Fruit fly (Drosophila melanogaster): ENCODE measurements around the gene CG43342.

The CG43342 gene

dm6 chr3R:22342151-22342550 lies 39.0 kb upstream of the CG43342 start, which contains the start of gene CG5386:
CG5386 (minus strand) TSS chr3R:22342251.
- TF ChIP-seq Snoo (tag; optimal IDR thresholded peaks at IDR 0.05) (no peak), fd96Ca (GFP tag; IDR thresholded peaks at IDR 0.05) (no peak), Ets98B (GFP tag; IDR thresholded peaks at IDR 0.05) (no peak), CG13204 (GFP tag; optimal IDR thresholded peaks at IDR 0.05) (no peak), CG34367 (tag; optimal IDR thresholded peaks at IDR 0.05) (no peak), CG8301 (tag; optimal IDR thresholded peaks at IDR 0.05) (no peak), CG14655 (GFP tag; optimal IDR thresholded peaks at IDR 0.05) (no peak), gl (tag; optimal IDR thresholded peaks at IDR 0.05) (no peak), CG8159 (tag; optimal IDR thresholded peaks at IDR 0.05) (no peak), D1 (tag; optimal IDR thresholded peaks at IDR 0.05) (no peak), EcR (GFP tag; optimal IDR thresholded peaks at IDR 0.05) (no peak), CG10348 (GFP tag; IDR thresholded peaks at IDR 0.05) (no peak)

dm6 chr3R:22342708-22343107 lies 38.4 kb upstream of the CG43342 start:
- TF ChIP-seq CG8159 (tag; optimal IDR thresholded peaks at IDR 0.05) = no peak
- no peak for TF ChIP-seq Snoo (tag; optimal IDR thresholded peaks at IDR 0.05)
- TF ChIP-seq Ets98B (GFP tag; IDR thresholded peaks at IDR 0.05) = no peak
- no peak for TF ChIP-seq Pif1B (GFP tag; optimal IDR thresholded peaks at IDR 0.05)
- TF ChIP-seq CG12605 (GFP tag; IDR thresholded peaks at IDR 0.05) = no peak
- no peak for TF ChIP-seq CG15710 (tag; optimal IDR thresholded peaks at IDR 0.05)
- no peak for TF ChIP-seq CG17806 (tag; optimal IDR thresholded peaks at IDR 0.05)
- no peak for TF ChIP-seq CG10348 (GFP tag; IDR thresholded peaks at IDR 0.05)
- TF ChIP-seq D1 (tag; optimal IDR thresholded peaks at IDR 0.05) = no peak
- no peak for TF ChIP-seq CG8301 (tag; optimal IDR thresholded peaks at IDR 0.05)
- TF ChIP-seq CG4496 (GFP tag; IDR thresholded peaks at IDR 0.05) = no peak

- TF ChIP-seq EcR (GFP tag; optimal IDR thresholded peaks at IDR 0.05) (no peak), rn (GFP tag; IDR thresholded peaks at IDR 0.05) (no peak), CG10348 (GFP tag; IDR thresholded peaks at IDR 0.05) (no peak), gl (tag; optimal IDR thresholded peaks at IDR 0.05) (no peak), Pif1B (GFP tag; optimal IDR thresholded peaks at IDR 0.05) (no peak), CG4496 (GFP tag; IDR thresholded peaks at IDR 0.05) (no peak), CG8301 (tag; optimal IDR thresholded peaks at IDR 0.05) (no peak), CG15710 (tag; optimal IDR thresholded peaks at IDR 0.05) (no peak), Pif1A (GFP tag; optimal IDR thresholded peaks at IDR 0.05) (no peak), D1 (tag; optimal IDR thresholded peaks at IDR 0.05) (no peak), Snoo (tag; optimal IDR thresholded peaks at IDR 0.05) (no peak), CG34367 (tag; optimal IDR thresholded peaks at IDR 0.05) (no peak), CG13204 (GFP tag; optimal IDR thresholded peaks at IDR 0.05) (no peak), CG8159 (tag; optimal IDR thresholded peaks at IDR 0.05) (no peak), fd96Ca (GFP tag; IDR thresholded peaks at IDR 0.05) (no peak), CG17806 (tag; optimal IDR thresholded peaks at IDR 0.05) (no peak)
Measured at dm6 chr3R:22351396-22351795, 29.7 kb upstream of the CG43342 start, which contains the start of gene rdhB. rdhB (plus strand) TSS chr3R:22351696.

- TF ChIP-seq Snoo (tag; optimal IDR thresholded peaks at IDR 0.05) = peak; percentile 8
- TF ChIP-seq EcR (GFP tag; optimal IDR thresholded peaks at IDR 0.05) = peak; percentile 79
- no peak for TF ChIP-seq Pif1B (GFP tag; optimal IDR thresholded peaks at IDR 0.05)
- no peak for TF ChIP-seq gl (tag; optimal IDR thresholded peaks at IDR 0.05)
Measured at dm6 chr3R:22356464-22357410, 24.4 kb upstream of the CG43342 start, which contains the start of gene Sar1. Sar1 (plus strand) TSS chr3R:22356685.

dm6 chr3R:22357942-22358341 lies 23.2 kb upstream of the CG43342 start:
- TF ChIP-seq CG34367 (tag; optimal IDR thresholded peaks at IDR 0.05) = no peak
- TF ChIP-seq rn (GFP tag; IDR thresholded peaks at IDR 0.05) = no peak
- no peak for TF ChIP-seq Pif1A (GFP tag; optimal IDR thresholded peaks at IDR 0.05)
- no peak for TF ChIP-seq Ets98B (GFP tag; IDR thresholded peaks at IDR 0.05)
- no peak for TF ChIP-seq CG15710 (tag; optimal IDR thresholded peaks at IDR 0.05)
- TF ChIP-seq D1 (tag; optimal IDR thresholded peaks at IDR 0.05) = no peak
- TF ChIP-seq CG17806 (tag; optimal IDR thresholded peaks at IDR 0.05) = no peak
- no peak for TF ChIP-seq CG32121 (GFP tag; IDR thresholded peaks at IDR 0.05)
- TF ChIP-seq EcR (GFP tag; optimal IDR thresholded peaks at IDR 0.05) = no peak
- TF ChIP-seq CG13204 (GFP tag; optimal IDR thresholded peaks at IDR 0.05) = no peak
- TF ChIP-seq CG8301 (tag; optimal IDR thresholded peaks at IDR 0.05) = no peak
- TF ChIP-seq CG12605 (GFP tag; IDR thresholded peaks at IDR 0.05) = no peak
- TF ChIP-seq CG9948 (tag; optimal IDR thresholded peaks at IDR 0.05) = no peak
- TF ChIP-seq CG4496 (GFP tag; IDR thresholded peaks at IDR 0.05) = no peak
- no peak for TF ChIP-seq gl (tag; optimal IDR thresholded peaks at IDR 0.05)

dm6 chr3R:22358810-22359209 lies 22.3 kb upstream of the CG43342 start:
- TF ChIP-seq Snoo (tag; optimal IDR thresholded peaks at IDR 0.05) = peak; percentile 20
- TF ChIP-seq CG8159 (tag; optimal IDR thresholded peaks at IDR 0.05) = peak; percentile 83
- peak; percentile 76 for TF ChIP-seq Pif1A (GFP tag; optimal IDR thresholded peaks at IDR 0.05)
- peak; percentile 75 for TF ChIP-seq CG15710 (tag; optimal IDR thresholded peaks at IDR 0.05)
- peak; percentile 87 for TF ChIP-seq CG12605 (GFP tag; IDR thresholded peaks at IDR 0.05)
- peak; percentile 69 for TF ChIP-seq gl (tag; optimal IDR thresholded peaks at IDR 0.05)
- TF ChIP-seq CG4496 (GFP tag; IDR thresholded peaks at IDR 0.05) = peak; percentile 95
- TF ChIP-seq CG32121 (GFP tag; IDR thresholded peaks at IDR 0.05) = peak; percentile 90
- TF ChIP-seq Pif1B (GFP tag; optimal IDR thresholded peaks at IDR 0.05) = peak; percentile 79
- peak; percentile 78 for TF ChIP-seq CG34367 (tag; optimal IDR thresholded peaks at IDR 0.05)
- TF ChIP-seq CG13204 (GFP tag; optimal IDR thresholded peaks at IDR 0.05) = no peak
- peak; percentile 83 for TF ChIP-seq CG17806 (tag; optimal IDR thresholded peaks at IDR 0.05)
- TF ChIP-seq CG10348 (GFP tag; IDR thresholded peaks at IDR 0.05) = peak; percentile 49; the same call in 1 of the 2 replicates
- peak; percentile 76 for TF ChIP-seq rn (GFP tag; IDR thresholded peaks at IDR 0.05)
- no peak for TF ChIP-seq D1 (tag; optimal IDR thresholded peaks at IDR 0.05)
- peak; percentile 75 for TF ChIP-seq CG9948 (tag; optimal IDR thresholded peaks at IDR 0.05)
- peak; percentile 89 for TF ChIP-seq fd96Ca (GFP tag; IDR thresholded peaks at IDR 0.05)
- peak; percentile 94 for TF ChIP-seq Ets98B (GFP tag; IDR thresholded peaks at IDR 0.05)
- peak; percentile 78 for TF ChIP-seq CG8301 (tag; optimal IDR thresholded peaks at IDR 0.05)
- peak; percentile 48 for TF ChIP-seq EcR (GFP tag; optimal IDR thresholded peaks at IDR 0.05)
- TF ChIP-seq CG14655 (GFP tag; optimal IDR thresholded peaks at IDR 0.05) = peak; percentile 78
